Fruit fly (Drosophila melanogaster): ENCODE measurements around the gene CG6023.

- no peak for TF ChIP-seq CTCF (optimal IDR thresholded peaks at IDR 0.05)
- no peak for TF ChIP-seq CG8478 (optimal IDR thresholded peaks at IDR 0.05)
These were observed 43.2 kb upstream of the CG6023 start for dm6 chrX:18364047-18364747.
